Fruit fly (Drosophila melanogaster) S2 (cell line): Measurements from ENCODE around the gene bora.

Experiments
- CG8478 ChIP-seq: fragments of >200 bp; optimal IDR thresholded peaks from 2 replicates; lab custom pipeline; 2018
- CTCF ChIP-seq, 2 experiments: fragments of >200 bp; optimal IDR thresholded peaks; 2 replicates each; lab custom pipeline; 2018

Gene bora

dm6 chr3L:18667115-18667514 lies 44.6 kb downstream of the bora start, which contains the start of gene CG42495:
Gene CG42495 (plus strand): TSS chr3L:18667361.
- TF ChIP-seq CG8478 (lab: Kevin White, UChicago) = no peak
- TF ChIP-seq CTCF (optimal IDR thresholded peaks at IDR 0.05; lab: Kevin White, UChicago) = peak; percentile 85 to 92

dm6 chr3L:18669874-18670273 lies 47.4 kb downstream of the bora start:
- no peak for TF ChIP-seq CG8478 (lab: Kevin White, UChicago)
- TF ChIP-seq CTCF (optimal IDR thresholded peaks at IDR 0.05; lab: Kevin White, UChicago) = no peak

dm6 chr3L:18672203-18672602 lies 49.7 kb downstream of the bora start:
- TF ChIP-seq CTCF (optimal IDR thresholded peaks at IDR 0.05; lab: Kevin White, UChicago) (no peak), CG8478 (lab: Kevin White, UChicago) (no peak)

DNA sequence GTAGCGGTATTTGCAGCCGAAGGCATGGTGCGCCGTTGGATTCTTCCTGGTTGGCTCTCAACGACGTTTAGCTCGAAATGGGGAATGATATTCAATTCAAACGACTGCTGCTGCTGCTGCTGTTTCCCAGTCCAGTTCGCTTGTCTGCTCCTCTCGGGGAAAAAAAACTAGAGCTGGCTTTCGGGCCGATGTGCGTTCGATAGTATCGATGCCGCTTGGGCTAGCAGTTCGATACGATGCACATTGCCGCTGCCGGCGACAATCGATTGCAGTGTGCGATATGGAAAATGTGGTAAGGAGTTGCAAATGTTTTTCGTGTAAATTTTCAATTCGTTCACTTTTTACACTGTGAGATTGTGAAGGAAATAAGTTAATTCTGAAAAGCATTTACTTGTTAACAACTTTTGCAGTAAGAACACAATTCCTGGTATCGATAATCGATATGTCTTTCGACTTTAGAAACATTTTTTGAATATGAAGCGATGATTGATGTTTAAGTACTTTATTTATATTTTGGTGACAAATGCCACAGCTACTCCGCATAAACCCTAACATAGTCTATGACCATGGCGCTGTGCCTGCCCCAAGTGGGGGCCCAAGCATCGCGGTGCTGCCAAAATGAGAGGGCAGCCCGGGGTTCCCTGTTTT lies 50.6 kb downstream of the bora start, which contains the start of gene Capr:
Gene Capr (minus strand): TSS at position 339 of the 648 bp plus-strand sequence.
- TF ChIP-seq CTCF (optimal IDR thresholded peaks at IDR 0.05; lab: Kevin White, UChicago) = peak; percentile 37 to 46
- TF ChIP-seq CG8478 (lab: Kevin White, UChicago) = no peak
